Fruit fly (Drosophila melanogaster) whole organism, pupa: ENCODE results near the gene ZnT63C.

Experiments
- CG10348 ChIP-seq: fragments of 200-800 bp; sonication (Bioruptor generic); IDR thresholded peaks from 2 replicates; pipeline ENCODE4 v1.3.6; 2022; ENCODE audit warnings: missing biosample characterization, missing genetic modification characterization
- CG12605 ChIP-seq: fragments of 200-800 bp; sonication (Bioruptor generic); IDR thresholded peaks from 2 replicates; pipeline ENCODE4 v1.3.6; 2022; ENCODE audit warnings: missing biosample characterization, missing genetic modification characterization
- CG13204 ChIP-seq: fragments of 200-800 bp; sonication (Bioruptor generic); optimal IDR thresholded peaks from 2 replicates; lab custom pipeline; 2018; ENCODE audit warnings: missing biosample characterization, mild to moderate bottlenecking, missing genetic modification characterization, moderate library complexity
- CG14655 ChIP-seq: fragments of 200-800 bp; sonication (Bioruptor generic); optimal IDR thresholded peaks from 3 replicates; lab custom pipeline; 2017; ENCODE audit warnings: mild to moderate bottlenecking, missing biosample characterization, missing genetic modification reagents, missing genetic modification characterization
- CG15710 ChIP-seq: fragments of 200-800 bp; sonication (Bioruptor generic); optimal IDR thresholded peaks from 2 replicates; lab custom pipeline; 2018; ENCODE audit warnings: missing biosample characterization, mild to moderate bottlenecking, missing genetic modification characterization, moderate library complexity
- CG17806 ChIP-seq: fragments of 200-800 bp; sonication (Bioruptor generic); optimal IDR thresholded peaks from 2 replicates; lab custom pipeline; 2018; ENCODE audit warnings: missing biosample characterization, mild to moderate bottlenecking, missing genetic modification characterization, moderate library complexity
- CG32121 ChIP-seq: fragments of 200-800 bp; sonication (Bioruptor generic); IDR thresholded peaks from 2 replicates; pipeline ENCODE4 v1.3.6; 2022; ENCODE audit warnings: missing biosample characterization, missing genetic modification characterization
- CG4496 ChIP-seq: fragments of 200-800 bp; sonication (Bioruptor generic); IDR thresholded peaks from 3 replicates; pipeline ENCODE4 v1.3.6; 2022; ENCODE audit warnings: missing biosample characterization, missing genetic modification characterization
- CG8159 ChIP-seq: fragments of 200-800 bp; sonication (Bioruptor generic); optimal IDR thresholded peaks from 3 replicates; lab custom pipeline; 2018; ENCODE audit warnings: missing biosample characterization, mild to moderate bottlenecking, missing genetic modification characterization, moderate library complexity
- CG8301 ChIP-seq: fragments of 200-800 bp; sonication (Bioruptor generic); optimal IDR thresholded peaks from 2 replicates; lab custom pipeline; 2018; ENCODE audit warnings: missing biosample characterization, mild to moderate bottlenecking, missing genetic modification characterization
- CG9948 ChIP-seq: fragments of 200-800 bp; sonication (Bioruptor generic); optimal IDR thresholded peaks from 2 replicates; lab custom pipeline; 2018; ENCODE audit warnings: missing biosample characterization, mild to moderate bottlenecking, missing genetic modification characterization, moderate library complexity
- D1 ChIP-seq: fragments of 200-800 bp; sonication (Bioruptor generic); optimal IDR thresholded peaks from 2 replicates; lab custom pipeline; 2018; ENCODE audit warnings: missing biosample characterization, mild to moderate bottlenecking, missing genetic modification characterization, moderate library complexity
- EcR ChIP-seq: fragments of 200-800 bp; sonication (Bioruptor generic); optimal IDR thresholded peaks from 3 replicates; lab custom pipeline; 2019; ENCODE audit warnings: missing biosample characterization, missing genetic modification characterization, mild to moderate bottlenecking, moderate library complexity, missing genetic modification reagents
- Ets98B ChIP-seq: fragments of 200-800 bp; sonication (Bioruptor generic); IDR thresholded peaks from 2 replicates; pipeline ENCODE4 v1.3.6; 2022; ENCODE audit warnings: missing biosample characterization, missing genetic modification characterization
- Pif1A ChIP-seq: fragments of 200-800 bp; sonication (Bioruptor generic); optimal IDR thresholded peaks from 3 replicates; lab custom pipeline; 2016; ENCODE audit warnings: missing biosample characterization, missing genetic modification characterization
- Pif1B ChIP-seq: fragments of 200-800 bp; sonication (Bioruptor generic); optimal IDR thresholded peaks from 3 replicates; lab custom pipeline; 2016; ENCODE audit warnings: missing biosample characterization, missing genetic modification characterization
- Snoo ChIP-seq: fragments of 200-800 bp; sonication (Bioruptor generic); optimal IDR thresholded peaks from 3 replicates; lab custom pipeline; 2017; ENCODE audit warnings: missing biosample characterization, mild to moderate bottlenecking, missing genetic modification characterization, inconsistent platforms
- gl ChIP-seq: fragments of 200-800 bp; sonication (Bioruptor generic); optimal IDR thresholded peaks from 2 replicates; lab custom pipeline; 2018; ENCODE audit warnings: missing biosample characterization, mild to moderate bottlenecking, missing genetic modification characterization
- rn ChIP-seq: fragments of 200-800 bp; sonication (Bioruptor generic); IDR thresholded peaks from 2 replicates; pipeline ENCODE4 v1.3.6; 2022; ENCODE audit warnings: missing biosample characterization, missing genetic modification characterization

The ZnT63C gene

DNA sequence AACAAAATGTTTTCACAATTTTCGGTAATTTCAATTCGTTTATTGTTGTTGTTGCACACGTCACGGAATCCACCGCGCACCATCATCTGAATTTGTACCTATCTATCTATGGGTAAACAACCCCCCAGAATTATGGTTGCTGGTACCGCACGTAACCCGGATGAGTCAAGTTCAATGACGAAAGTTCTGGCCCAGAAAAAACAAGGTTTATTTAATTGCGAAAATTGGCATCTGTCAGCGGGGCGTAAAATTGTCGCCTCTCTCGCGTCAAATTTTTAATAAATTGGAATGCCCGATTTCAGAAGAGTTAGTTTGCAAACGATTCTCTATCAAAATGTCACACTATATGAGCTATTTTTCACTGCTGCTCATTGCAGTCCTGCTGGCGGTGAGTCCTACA lies 35.3 kb upstream of the ZnT63C start, which contains the start of gene CG34265:
CG34265 (plus strand) TSS at position 301 of the 400 bp plus-strand sequence.
- no peak for TF ChIP-seq Snoo (tag; lab: Kevin White, UChicago)
- TF ChIP-seq Pif1A (GFP tag; lab: Kevin White, UChicago): no peak
- no peak for TF ChIP-seq CG8159
- TF ChIP-seq CG9948 (tag; lab: Kevin White, UChicago): no peak
- no peak for TF ChIP-seq CG15710 (tag; lab: Kevin White, UChicago)
- no peak for TF ChIP-seq rn

DNA sequence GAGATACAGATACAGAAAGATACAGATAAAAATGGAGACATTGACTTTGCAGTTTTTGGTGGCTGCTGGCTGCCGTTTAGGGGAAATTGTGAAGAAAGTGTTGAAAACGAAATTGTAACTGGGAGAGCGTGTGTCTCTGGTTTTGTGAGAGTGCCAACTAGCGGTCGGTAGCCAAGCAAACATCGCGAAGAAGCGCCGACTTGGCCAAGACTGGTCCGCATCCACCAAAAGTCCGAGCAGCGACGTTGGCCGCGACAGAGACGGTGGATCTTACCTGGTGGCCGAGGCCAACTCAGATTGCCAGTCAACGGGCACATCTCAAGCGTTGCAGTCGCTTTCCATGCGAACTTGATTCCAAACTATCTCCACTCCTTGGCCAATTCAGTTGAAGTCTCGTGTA lies 32.8 kb upstream of the ZnT63C start, which contains the start of gene CG14960:
CG14960 (plus strand) TSS at position 301 of the 400 bp plus-strand sequence.
- 0 out of 3 replicates have a peak, but pooled peaks have one; percentile 22 for TF ChIP-seq CG4496 (GFP tag; lab: Robert Waterston, UW)
- TF ChIP-seq Pif1A (GFP tag; lab: Kevin White, UChicago): no peak

DNA sequence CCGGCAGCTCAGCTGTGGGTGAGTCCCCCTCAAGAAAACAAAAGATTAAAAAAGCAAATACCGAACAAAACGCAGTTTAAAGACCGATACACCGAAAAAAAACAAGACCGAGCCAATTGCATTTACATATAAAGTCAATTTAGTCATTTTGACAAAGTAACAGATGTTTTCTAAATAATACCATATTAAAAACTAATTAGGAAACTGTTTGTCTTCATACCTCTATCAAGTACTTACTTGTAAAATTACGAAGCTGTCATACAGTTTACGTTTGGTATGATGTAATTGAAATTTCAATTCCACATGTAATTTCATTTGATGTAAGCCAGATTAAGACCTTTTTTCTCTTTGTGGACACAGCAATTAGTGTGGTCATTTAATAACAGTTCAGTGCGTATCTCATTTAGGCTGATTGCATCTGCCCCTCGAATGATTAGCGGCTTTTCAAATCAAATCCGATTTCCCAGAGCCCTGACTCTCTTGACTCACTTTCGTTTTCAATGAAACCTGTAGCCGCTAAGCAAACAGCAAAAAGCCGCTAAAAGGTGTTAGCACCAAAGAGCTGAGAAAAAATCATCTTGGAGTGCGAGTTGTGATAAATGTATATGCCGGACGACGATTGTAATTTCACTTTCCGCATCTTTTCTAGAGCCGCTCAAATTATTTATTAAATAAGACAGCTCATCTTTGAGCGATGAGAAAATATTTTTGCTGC lies 28.9 kb upstream of the ZnT63C start:
- TF ChIP-seq CG10348 (GFP tag; lab: Robert Waterston, UW) (no peak), CG13204 (no peak), Ets98B (no peak), CG32121 (no peak), CG17806 (tag; lab: Kevin White, UChicago) (peak; percentile 4), CG14655 (GFP tag; lab: Kevin White, UChicago) (peak; percentile 8), CG8159 (peak; percentile 34), D1 (tag; lab: Kevin White, UChicago) (no peak), CG9948 (tag; lab: Kevin White, UChicago) (peak; percentile 7), CG4496 (GFP tag; lab: Robert Waterston, UW) (no peak)

DNA sequence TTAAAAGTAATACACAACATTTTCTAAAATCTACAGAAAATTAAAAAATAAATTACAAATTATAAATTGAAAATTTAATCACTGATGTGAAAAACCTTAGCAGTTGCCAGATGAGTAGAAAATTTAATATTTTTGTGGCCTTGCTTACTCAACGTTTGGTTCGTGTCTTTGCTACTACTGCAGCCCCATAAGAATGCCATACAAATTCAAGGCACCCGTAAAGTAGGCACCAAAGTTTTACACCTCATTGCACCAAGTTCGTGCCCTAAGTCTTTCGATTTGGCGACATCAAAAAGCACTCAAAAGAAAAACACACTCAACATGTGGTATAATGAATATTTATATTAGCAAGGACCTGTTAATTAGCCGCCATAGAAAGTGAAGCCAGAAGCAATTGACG lies 26.6 kb upstream of the ZnT63C start:
- TF ChIP-seq EcR: peak; percentile 10
- TF ChIP-seq D1 (tag; lab: Kevin White, UChicago): peak; percentile 53
- TF ChIP-seq CG13204: no peak

DNA sequence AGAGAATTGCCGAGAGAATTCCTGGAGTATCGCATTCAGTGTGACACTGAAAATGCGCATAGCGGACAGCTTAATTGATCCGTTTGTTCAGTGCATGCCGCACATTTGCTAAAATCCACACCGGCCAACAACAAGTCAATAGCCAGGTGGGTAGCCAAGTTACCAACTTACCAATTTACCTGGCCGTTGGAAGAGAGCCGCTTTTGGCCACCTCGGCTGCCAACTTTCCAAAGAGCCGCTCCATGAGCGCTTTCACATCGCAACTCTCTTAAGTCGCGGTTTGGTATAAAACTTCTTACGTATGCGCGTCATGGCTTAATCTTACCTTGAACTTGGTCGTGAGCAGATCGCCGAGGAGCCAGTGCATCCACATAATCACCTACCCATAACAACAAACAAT lies 23.6 kb upstream of the ZnT63C start, which contains the start of gene CG12017:
CG12017 (plus strand) TSS at position 310 of the 400 bp plus-strand sequence.
- TF ChIP-seq CG8159 (no peak), CG12605 (GFP tag; lab: Robert Waterston, UW) (no peak), CG10348 (GFP tag; lab: Robert Waterston, UW) (no peak), CG32121 (no peak), Pif1B (GFP tag; lab: Kevin White, UChicago) (no peak), rn (no peak), CG17806 (tag; lab: Kevin White, UChicago) (no peak), CG8301 (tag; lab: Kevin White, UChicago) (no peak), Ets98B (no peak)

DNA sequence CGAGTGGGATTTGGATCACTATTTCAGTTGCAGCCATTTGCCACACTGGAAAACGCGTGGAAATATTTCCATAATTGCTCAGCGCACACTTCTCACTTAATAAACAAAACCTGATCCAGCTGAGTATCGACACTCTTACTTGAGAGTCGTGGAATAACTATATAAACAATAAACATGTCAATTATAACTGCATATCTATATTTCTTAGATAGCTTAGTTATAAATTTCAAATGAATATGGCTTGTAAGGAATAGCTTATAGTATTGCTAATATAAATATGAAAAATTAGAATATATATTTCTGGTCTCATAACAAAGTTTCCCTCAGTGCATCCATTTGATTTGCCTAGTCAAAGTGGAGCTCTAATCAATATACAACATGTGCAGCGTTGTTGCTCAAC lies 20.2 kb upstream of the ZnT63C start:
- TF ChIP-seq CG14655 (GFP tag; lab: Kevin White, UChicago): no peak
- no peak for TF ChIP-seq CG15710 (tag; lab: Kevin White, UChicago)
- peak; percentile 15 for TF ChIP-seq CG8301 (tag; lab: Kevin White, UChicago)

DNA sequence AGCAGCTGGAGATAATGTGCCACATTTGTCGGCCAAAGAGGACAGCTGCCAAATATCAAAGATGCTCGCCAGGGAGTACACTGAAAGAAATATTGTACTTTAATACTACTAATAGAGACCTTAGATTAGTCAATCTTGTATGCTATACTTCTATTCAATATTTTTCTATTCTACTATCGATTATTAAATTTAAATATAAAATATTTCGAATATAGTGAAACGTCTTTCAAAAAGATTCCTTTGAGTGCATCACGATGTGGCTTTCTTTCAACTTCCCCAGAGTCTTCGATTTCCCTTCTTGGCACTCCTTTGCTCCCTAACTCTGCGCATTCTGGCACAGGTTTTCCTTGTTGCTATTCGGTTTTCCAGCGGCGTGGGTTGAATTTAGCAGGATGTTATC lies 18.6 kb upstream of the ZnT63C start:
- TF ChIP-seq gl (tag; lab: Kevin White, UChicago) (no peak), CG14655 (GFP tag; lab: Kevin White, UChicago) (peak; percentile 57), CG13204 (no peak), Ets98B (0 out of 2 replicates have a peak, but pooled peaks have one; percentile 34), CG15710 (tag; lab: Kevin White, UChicago) (no peak), CG8301 (tag; lab: Kevin White, UChicago) (peak; percentile 25)

DNA sequence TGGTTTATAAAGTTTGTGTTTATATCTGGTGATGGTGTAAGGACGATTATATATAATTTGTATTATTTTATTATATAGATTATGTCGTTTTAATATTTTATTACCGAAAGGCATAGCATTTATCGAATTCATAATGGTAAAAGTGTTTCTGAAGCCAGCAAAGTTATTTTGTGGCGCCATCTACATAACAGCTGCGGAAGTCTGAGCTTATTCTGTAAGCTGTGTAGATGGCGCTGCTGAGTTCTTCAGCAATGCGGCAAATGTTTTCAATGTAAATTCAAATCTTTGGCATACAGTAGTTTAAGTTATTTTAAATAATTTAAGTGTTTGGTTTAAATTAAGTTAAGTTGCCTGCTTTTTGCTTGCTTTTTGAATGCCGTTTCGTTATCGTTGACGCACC lies 15.1 kb upstream of the ZnT63C start:
- TF ChIP-seq CG4496 (GFP tag; lab: Robert Waterston, UW) (no peak), D1 (tag; lab: Kevin White, UChicago) (peak; percentile 37)

DNA sequence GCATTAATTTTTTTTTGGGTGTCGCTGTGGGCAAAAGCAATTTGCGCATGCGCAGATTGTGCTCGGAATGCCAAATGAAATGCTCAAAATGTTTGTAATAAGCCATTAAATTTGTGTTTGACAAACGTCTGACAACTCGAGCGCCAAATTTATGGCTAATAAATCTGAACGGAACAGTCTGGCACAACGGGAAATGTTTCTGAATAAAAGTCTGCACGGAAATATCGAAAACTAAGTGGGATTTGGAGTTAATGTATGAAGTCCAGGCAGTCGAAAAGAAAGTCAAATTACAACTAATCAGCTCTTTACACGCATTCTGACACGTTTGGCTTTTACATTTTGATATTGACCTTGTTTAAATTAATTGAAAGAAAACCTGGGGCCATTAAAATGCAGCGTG lies 12.3 kb upstream of the ZnT63C start, which contains the start of gene CG12009:
CG12009 (plus strand) TSS at position 301 of the 400 bp plus-strand sequence.
- TF ChIP-seq CG4496 (GFP tag; lab: Robert Waterston, UW) (no peak), CG10348 (GFP tag; lab: Robert Waterston, UW) (no peak), Snoo (tag; lab: Kevin White, UChicago) (no peak), Pif1A (GFP tag; lab: Kevin White, UChicago) (no peak), CG8159 (no peak), CG17806 (tag; lab: Kevin White, UChicago) (no peak), CG9948 (tag; lab: Kevin White, UChicago) (no peak)
